Worm (Caenorhabditis elegans): ENCODE results near the gene C32D5.12.

DNA sequence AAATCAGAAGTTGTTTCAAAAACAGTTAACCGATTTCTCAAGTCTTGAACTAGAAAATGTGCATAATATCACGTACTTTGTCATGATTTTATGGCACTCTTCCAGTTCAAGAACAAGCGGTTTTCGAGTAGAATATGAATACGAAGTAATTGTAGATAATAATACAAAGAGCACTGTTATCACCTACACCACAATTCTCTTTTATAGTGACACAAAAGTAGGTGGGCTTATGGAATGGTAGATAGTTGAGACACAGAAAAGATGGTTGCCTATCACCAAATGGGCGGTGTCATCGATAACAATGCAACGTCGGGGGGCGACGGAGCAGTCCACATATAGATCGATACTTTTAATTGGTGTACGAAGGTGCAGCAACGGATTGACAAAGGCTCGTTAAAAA lies 30.1 kb downstream of the C32D5.12 start:
- no peak for TF ChIP-seq ztf-11 (tag; optimal IDR thresholded peaks at IDR 0.05)
- peak; percentile 99 for TF ChIP-seq elt-2 (tag; optimal IDR thresholded peaks at IDR 0.05)
- TF ChIP-seq pqm-1 (tag; optimal IDR thresholded peaks at IDR 0.05), result peak; percentile 96
- TF ChIP-seq tbx-2 (tag; optimal IDR thresholded peaks at IDR 0.05), result no peak
- peak; percentile 8 for TF ChIP-seq nfya-1 (tag; optimal IDR thresholded peaks at IDR 0.05; ENCODE audit: insufficient read depth)
- no peak for TF ChIP-seq aly-2 (tag; optimal IDR thresholded peaks at IDR 0.05)
- peak; percentile 61 for TF ChIP-seq pha-4 (tag; optimal IDR thresholded peaks at IDR 0.05)
- TF ChIP-seq zag-1 (tag; optimal IDR thresholded peaks at IDR 0.05), result no peak
- TF ChIP-seq mml-1 (tag; optimal IDR thresholded peaks at IDR 0.05), result no peak
- TF ChIP-seq ama-1 (optimal IDR thresholded peaks at IDR 0.05), result no peak
- TF ChIP-seq nhr-237 (tag; optimal IDR thresholded peaks at IDR 0.05), result no peak
- no peak for TF ChIP-seq nhr-12 (tag; optimal IDR thresholded peaks at IDR 0.05)

Data from whole organism, L3 larva.